Fruit fly (Drosophila melanogaster): ENCODE measurements around the gene Abd-B.
A peak's percentile ranks its signal among the peaks of the same experiment; 100 is the strongest.

Gene Abd-B

dm6 chr3R:16891995-16892394 lies 80.0 kb downstream of the Abd-B start:
- TF ChIP-seq EcR (GFP tag; optimal IDR thresholded peaks at IDR 0.05): no peak

dm6 chr3R:16886431-16887154 lies 85.4 kb downstream of the Abd-B start:
- TF ChIP-seq Pif1A (GFP tag; optimal IDR thresholded peaks at IDR 0.05) (no peak), CG8301 (tag; optimal IDR thresholded peaks at IDR 0.05) (no peak), Snoo (tag; optimal IDR thresholded peaks at IDR 0.05) (no peak), D1 (tag; optimal IDR thresholded peaks at IDR 0.05) (no peak), CG17806 (tag; optimal IDR thresholded peaks at IDR 0.05) (no peak), CG9948 (tag; optimal IDR thresholded peaks at IDR 0.05) (no peak), CG32121 (GFP tag; IDR thresholded peaks at IDR 0.05) (no peak), EcR (GFP tag; optimal IDR thresholded peaks at IDR 0.05) (no peak), fd96Ca (GFP tag; IDR thresholded peaks at IDR 0.05) (peak; percentile 37; the same call in 1 of the 3 replicates)

dm6 chr3R:16884556-16884955 lies 87.5 kb downstream of the Abd-B start:
- TF ChIP-seq gl (tag; optimal IDR thresholded peaks at IDR 0.05) (no peak), CG15710 (tag; optimal IDR thresholded peaks at IDR 0.05) (no peak), Ets98B (GFP tag; IDR thresholded peaks at IDR 0.05) (no peak), CG14655 (GFP tag; optimal IDR thresholded peaks at IDR 0.05) (no peak), fd96Ca (GFP tag; IDR thresholded peaks at IDR 0.05) (no peak), EcR (GFP tag; optimal IDR thresholded peaks at IDR 0.05) (no peak), Snoo (tag; optimal IDR thresholded peaks at IDR 0.05) (no peak), D1 (tag; optimal IDR thresholded peaks at IDR 0.05) (no peak), CG12605 (GFP tag; IDR thresholded peaks at IDR 0.05) (no peak), CG9948 (tag; optimal IDR thresholded peaks at IDR 0.05) (no peak), CG32121 (GFP tag; IDR thresholded peaks at IDR 0.05) (no peak), rn (GFP tag; IDR thresholded peaks at IDR 0.05) (no peak), CG13204 (GFP tag; optimal IDR thresholded peaks at IDR 0.05) (no peak), Pif1B (GFP tag; optimal IDR thresholded peaks at IDR 0.05) (no peak), Pif1A (GFP tag; optimal IDR thresholded peaks at IDR 0.05) (no peak), CG34367 (tag; optimal IDR thresholded peaks at IDR 0.05) (no peak), CG4496 (GFP tag; IDR thresholded peaks at IDR 0.05) (no peak), CG17806 (tag; optimal IDR thresholded peaks at IDR 0.05) (no peak), CG8301 (tag; optimal IDR thresholded peaks at IDR 0.05) (no peak), CG10348 (GFP tag; IDR thresholded peaks at IDR 0.05) (no peak)

- no peak for TF ChIP-seq CG34367 (tag; optimal IDR thresholded peaks at IDR 0.05)
- TF ChIP-seq fd96Ca (GFP tag; IDR thresholded peaks at IDR 0.05): 0 out of 3 replicates have a peak, but pooled peaks have one; percentile 21
Measured at dm6 chr3R:16882491-16882933, 89.5 kb downstream of the Abd-B start.

- TF ChIP-seq CG8159 (tag; optimal IDR thresholded peaks at IDR 0.05) (no peak), CG15710 (tag; optimal IDR thresholded peaks at IDR 0.05) (no peak), CG4496 (GFP tag; IDR thresholded peaks at IDR 0.05) (no peak), Snoo (tag; optimal IDR thresholded peaks at IDR 0.05) (no peak), CG9948 (tag; optimal IDR thresholded peaks at IDR 0.05) (no peak), Pif1B (GFP tag; optimal IDR thresholded peaks at IDR 0.05) (no peak), CG13204 (GFP tag; optimal IDR thresholded peaks at IDR 0.05) (no peak), gl (tag; optimal IDR thresholded peaks at IDR 0.05) (no peak), CG14655 (GFP tag; optimal IDR thresholded peaks at IDR 0.05) (no peak), Pif1A (GFP tag; optimal IDR thresholded peaks at IDR 0.05) (no peak), Ets98B (GFP tag; IDR thresholded peaks at IDR 0.05) (no peak), rn (GFP tag; IDR thresholded peaks at IDR 0.05) (no peak), CG32121 (GFP tag; IDR thresholded peaks at IDR 0.05) (no peak)
Measured at dm6 chr3R:16878442-16878841, 93.6 kb downstream of the Abd-B start.

Measured in whole organism, pupa.